Fruit fly (Drosophila melanogaster) whole organism, adult: ENCODE measurements around the gene Irk3.

Experiments
- CG11617 ChIP-seq: fragments of 200-800 bp; sonication (Bioruptor generic); optimal IDR thresholded peaks from 2 replicates; lab custom pipeline; 2017; ENCODE audit warnings: mild to moderate bottlenecking, missing biosample characterization, missing genetic modification reagents, missing genetic modification characterization
- CG14711 ChIP-seq: fragments of 200-800 bp; sonication (Bioruptor generic); optimal IDR thresholded peaks from 2 replicates; lab custom pipeline; 2018; ENCODE audit warnings: missing biosample characterization, mild to moderate bottlenecking, missing genetic modification characterization, moderate library complexity
- CG1620 ChIP-seq: fragments of 200-800 bp; sonication (Bioruptor generic); optimal IDR thresholded peaks from 2 replicates; lab custom pipeline; 2016; ENCODE audit warnings: missing biosample characterization, missing genetic modification characterization
- CG5204 ChIP-seq: fragments of 200-800 bp; sonication (Bioruptor generic); optimal IDR thresholded peaks from 2 replicates; lab custom pipeline; 2016; ENCODE audit warnings: missing biosample characterization, missing genetic modification characterization
- CG7101 ChIP-seq: fragments of 200-800 bp; sonication (Bioruptor generic); optimal IDR thresholded peaks from 2 replicates; lab custom pipeline; 2018; ENCODE audit warnings: missing biosample characterization, mild to moderate bottlenecking, missing genetic modification characterization, moderate library complexity
- Crg-1 ChIP-seq: fragments of 200-800 bp; sonication (Bioruptor generic); optimal IDR thresholded peaks from 2 replicates; lab custom pipeline; 2016; ENCODE audit warnings: missing biosample characterization, missing genetic modification characterization
- Hr96 ChIP-seq: fragments of 200-800 bp; sonication (Bioruptor generic); optimal IDR thresholded peaks from 2 replicates; lab custom pipeline; 2016; ENCODE audit warnings: missing biosample characterization, missing genetic modification characterization
- cnc ChIP-seq, 2 experiments: fragments of >200 bp; optimal IDR thresholded peaks; 2 replicates each; lab custom pipeline; 2017
- kay ChIP-seq: fragments of 200-800 bp; sonication (Bioruptor generic); peaks from one replicate; lab custom pipeline; 2016; ENCODE audit warnings: missing biosample characterization, missing genetic modification characterization, borderline replicate concordance
- ovo ChIP-seq: fragments of 200-800 bp; sonication (Bioruptor generic); optimal IDR thresholded peaks from 2 replicates; lab custom pipeline; 2016; ENCODE audit warnings: missing biosample characterization, missing genetic modification characterization
- pad ChIP-seq: fragments of 200-800 bp; sonication (Bioruptor generic); optimal IDR thresholded peaks from 3 replicates; lab custom pipeline; 2017; ENCODE audit warnings: missing biosample characterization, missing genetic modification characterization, mild to moderate bottlenecking, moderate library complexity, missing genetic modification reagents
- toe ChIP-seq: fragments of 200-800 bp; sonication (Bioruptor generic); optimal IDR thresholded peaks from 2 replicates; lab custom pipeline; 2016; ENCODE audit warnings: missing biosample characterization, missing genetic modification characterization

DNA sequence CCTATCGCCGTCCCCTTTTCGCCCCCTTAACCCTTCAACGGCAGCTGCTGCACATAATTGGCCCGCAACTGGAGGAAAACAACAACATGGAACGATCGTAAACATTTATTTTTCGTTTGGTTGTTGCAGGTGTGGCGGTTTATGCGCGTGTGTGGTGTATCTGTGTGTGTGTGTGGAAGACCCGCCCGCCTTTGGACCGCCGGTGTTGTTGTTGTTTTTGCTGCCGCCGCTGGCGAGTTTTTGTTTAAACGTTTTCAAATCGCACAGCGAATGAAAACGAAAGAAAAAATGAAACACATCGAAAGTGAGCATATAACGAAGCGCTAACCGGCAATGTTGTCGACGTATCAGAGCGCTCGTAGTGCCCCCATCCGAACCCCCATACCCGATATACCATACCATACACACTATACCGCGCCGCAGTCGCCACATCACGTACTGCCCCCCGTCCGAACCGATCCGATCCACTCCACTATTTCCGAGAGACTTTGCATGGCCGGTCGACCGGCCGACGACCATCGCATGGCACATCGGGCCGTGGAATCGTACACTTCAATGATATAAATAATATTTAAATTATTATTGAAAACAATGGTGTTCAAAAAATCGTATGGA is 22.1 kb upstream of the Irk3 start:
- TF ChIP-seq cnc (optimal IDR thresholded peaks at IDR 0.05; lab: Kevin White, UChicago) (no peak), CG1620 (no peak), CG14711 (tag; lab: Kevin White, UChicago) (no peak), Hr96 (GFP tag; lab: Kevin White, UChicago) (no peak), CG11617 (GFP tag; lab: Kevin White, UChicago) (no peak), CG5204 (GFP tag; lab: Kevin White, UChicago) (no peak), ovo (no peak), CG7101 (tag; lab: Kevin White, UChicago) (no peak), pad (GFP tag; lab: Kevin White, UChicago) (no peak), Crg-1 (GFP tag; lab: Kevin White, UChicago) (no peak), kay (GFP tag; lab: Kevin White, UChicago) (no peak), toe (no peak)
